Worm (Caenorhabditis elegans) whole organism, L4 larva: Measurements from ENCODE around the gene lgc-15.
A peak's percentile ranks its signal among the peaks of the same experiment; 100 is the strongest.

Source experiments
- F37D6.2 ChIP-seq: sonication (generic microtip); optimal IDR thresholded peaks from 2 replicates; lab custom pipeline; 2016; ENCODE audit warnings: mild to moderate bottlenecking, missing genetic modification characterization, missing compliant biosample characterization
- Y48G9A.11 ChIP-seq: fragments of 200-800 bp; sonication (Bioruptor generic); IDR thresholded peaks from 2 replicates; pipeline ENCODE4 v1.3.6; 2022; ENCODE audit warnings: missing genetic modification reagents, missing genetic modification characterization, missing compliant biosample characterization
- ama-1 ChIP-seq: fragments of 150-350 bp; optimal IDR thresholded peaks from 2 replicates; lab custom pipeline; 2014; ENCODE audit warnings: inconsistent platforms, mixed read lengths
- dmd-9 ChIP-seq: fragments of 200-800 bp; sonication (Bioruptor generic); IDR thresholded peaks from 2 replicates; pipeline ENCODE4 v1.3.6; 2022; ENCODE audit warnings: missing genetic modification reagents, missing genetic modification characterization, missing compliant biosample characterization
- lin-13 ChIP-seq: fragments of 150-350 bp; optimal IDR thresholded peaks from 2 replicates; lab custom pipeline; 2014; ENCODE audit warnings: missing biosample characterization, missing genetic modification reagents, missing genetic modification characterization
- nhr-11 ChIP-seq: fragments of 150-350 bp; optimal IDR thresholded peaks from 2 replicates; lab custom pipeline; 2014; ENCODE audit warnings: missing biosample characterization, missing genetic modification characterization
- pqm-1 ChIP-seq: sonication (generic microtip); optimal IDR thresholded peaks from 2 replicates; lab custom pipeline; 2017; ENCODE audit warnings: missing biosample characterization, missing genetic modification characterization
- snpc-1.2 ChIP-seq: fragments of 200-800 bp; sonication (Bioruptor generic); IDR thresholded peaks from 2 replicates; pipeline ENCODE4 v1.3.6; 2022; ENCODE audit warnings: missing genetic modification reagents, missing genetic modification characterization, missing compliant biosample characterization
- snpc-4 ChIP-seq: fragments of 150-350 bp; optimal IDR thresholded peaks from 2 replicates; lab custom pipeline; 2014; ENCODE audit warnings: missing biosample characterization, missing genetic modification characterization
- unc-62 ChIP-seq, 3 experiments: fragments of 150-350 bp in 1 of 3; sonication (generic microtip); optimal IDR thresholded peaks in 2 of 3; peaks in 1 of 3; 1 replicate in 1 of 3; 2 replicates in 2 of 3; lab custom pipeline; 2014 to 2017; ENCODE audit warnings: missing biosample characterization in 3 of 3, missing genetic modification characterization in 3 of 3, missing genetic modification reagents in 3 of 3, missing genotype in 1 of 3

DNA sequence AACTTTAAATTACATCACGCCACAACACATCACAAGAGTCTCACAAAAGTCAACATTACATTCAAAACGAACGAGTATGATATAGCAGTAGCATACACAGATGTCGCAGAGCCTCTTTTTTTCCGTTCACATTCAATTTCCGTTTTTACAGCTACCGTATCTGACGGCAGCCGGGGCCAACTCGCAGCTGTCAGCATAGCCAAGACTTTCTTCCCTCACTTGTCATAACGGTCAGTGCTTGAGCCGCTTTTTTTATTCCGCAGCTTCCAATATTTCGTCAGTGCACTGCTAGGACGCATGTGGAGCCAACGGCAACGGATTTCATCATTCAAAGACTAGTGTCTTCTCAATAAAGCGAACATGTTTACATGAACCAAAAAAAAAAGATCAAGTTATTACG is 20.1 kb upstream of the lgc-15 start:
- TF ChIP-seq lin-13 (GFP tag; lab: Kevin White, UChicago): no peak
- TF ChIP-seq F37D6.2: no peak
- no peak for TF ChIP-seq snpc-4 (tag; lab: Kevin White, UChicago)
- TF ChIP-seq unc-62 (GFP tag; optimal IDR thresholded peaks at IDR 0.05 in 1 of 2; lab: Kevin White, UChicago): peak in 1 of 2 experiments; percentile 93
- no peak for TF ChIP-seq unc-62 (tag; optimal IDR thresholded peaks at IDR 0.05; lab: Kevin White, UChicago)
- TF ChIP-seq dmd-9 (GFP tag; lab: Robert Waterston, UW): no peak
- no peak for TF ChIP-seq Y48G9A.11 (GFP tag; lab: Robert Waterston, UW)
- TF ChIP-seq pqm-1 (tag; lab: Kevin White, UChicago): no peak
- TF ChIP-seq nhr-11 (tag; lab: Kevin White, UChicago): no peak
- no peak for TF ChIP-seq ama-1 (lab: Kevin White, UChicago)
- no peak for TF ChIP-seq snpc-1.2 (GFP tag; lab: Robert Waterston, UW)
